Fruit fly (Drosophila melanogaster) whole organism, embryonic: ENCODE measurements around the gene Ppm1.

ENCODE experiments used
- CG10147 ChIP-seq: fragments of 200-800 bp; sonication (Bioruptor generic); optimal IDR thresholded peaks from 2 replicates; lab custom pipeline; 2019; ENCODE audit warnings: missing biosample characterization, mild to moderate bottlenecking, missing genetic modification characterization, moderate library complexity
- CG10366 ChIP-seq: fragments of 200-800 bp; sonication (Bioruptor generic); IDR thresholded peaks from 2 replicates; pipeline ENCODE4 v1.3.6; 2022; ENCODE audit warnings: missing biosample characterization, missing genetic modification characterization
- CG10543 ChIP-seq: fragments of 200-800 bp; sonication (Bioruptor generic); optimal IDR thresholded peaks from 3 replicates; lab custom pipeline; 2017; ENCODE audit warnings: missing biosample characterization, mild to moderate bottlenecking, missing genetic modification characterization, moderate library complexity
- CG12769 ChIP-seq: fragments of 200-800 bp; sonication (Bioruptor generic); optimal IDR thresholded peaks from 2 replicates; lab custom pipeline; 2019; ENCODE audit warnings: missing biosample characterization, mild to moderate bottlenecking, missing genetic modification characterization, moderate library complexity
- CG13624 ChIP-seq: fragments of 200-800 bp; sonication (Bioruptor generic); optimal IDR thresholded peaks from 2 replicates; lab custom pipeline; 2016; ENCODE audit warnings: missing biosample characterization, missing genetic modification characterization
- CG13894 ChIP-seq: fragments of 200-800 bp; sonication (Bioruptor generic); optimal IDR thresholded peaks from 3 replicates; lab custom pipeline; 2018; ENCODE audit warnings: missing biosample characterization, mild to moderate bottlenecking, missing genetic modification characterization, moderate library complexity
- CG14050 ChIP-seq: fragments of 200-800 bp; sonication (Bioruptor generic); IDR thresholded peaks from 3 replicates; pipeline ENCODE4 v1.3.6; 2022; ENCODE audit warnings: missing biosample characterization, missing genetic modification characterization
- CG1529 ChIP-seq: fragments of 200-800 bp; sonication (Bioruptor generic); optimal IDR thresholded peaks from 3 replicates; lab custom pipeline; 2018; ENCODE audit warnings: missing biosample characterization, missing genetic modification characterization
- CG17361 ChIP-seq: fragments of 200-800 bp; sonication (Bioruptor generic); IDR thresholded peaks from 3 replicates; pipeline ENCODE4 v1.3.6; 2022; ENCODE audit warnings: missing biosample characterization, missing genetic modification characterization
- CG18599 ChIP-seq: fragments of 200-800 bp; sonication (Bioruptor generic); optimal IDR thresholded peaks from 3 replicates; lab custom pipeline; 2017; ENCODE audit warnings: missing biosample characterization, missing genetic modification characterization, mild to moderate bottlenecking, moderate library complexity, missing genetic modification reagents
- CG2678 ChIP-seq: fragments of 200-800 bp; sonication (Bioruptor generic); optimal IDR thresholded peaks from 3 replicates; lab custom pipeline; 2019; ENCODE audit warnings: missing biosample characterization, mild to moderate bottlenecking, missing genetic modification characterization, moderate library complexity
- CG2712 ChIP-seq: fragments of 200-800 bp; optimal IDR thresholded peaks from 3 replicates; lab custom pipeline; 2019; ENCODE audit warnings: missing biosample characterization, mild to moderate bottlenecking, missing genetic modification characterization, moderate library complexity
- CG3163 ChIP-seq: fragments of 200-800 bp; sonication (Bioruptor generic); optimal IDR thresholded peaks from 3 replicates; lab custom pipeline; 2016; ENCODE audit warnings: missing biosample characterization, missing genetic modification characterization
- CG3281 ChIP-seq: fragments of 200-800 bp; sonication (Bioruptor generic); optimal IDR thresholded peaks from 3 replicates; lab custom pipeline; 2017; ENCODE audit warnings: missing biosample characterization, mild to moderate bottlenecking, missing genetic modification characterization
- CG34224 ChIP-seq: fragments of 200-800 bp; sonication (Bioruptor generic); IDR thresholded peaks from 3 replicates; pipeline ENCODE4 v1.3.6; 2022; ENCODE audit warnings: missing biosample characterization, missing genetic modification characterization; ENCODE audit not compliant: partially characterized antibody
- CG3838 ChIP-seq: fragments of 200-800 bp; sonication (Bioruptor generic); optimal IDR thresholded peaks from 3 replicates; lab custom pipeline; 2016; ENCODE audit warnings: missing biosample characterization, missing genetic modification characterization
- CG6175 ChIP-seq: fragments of 200-800 bp; sonication (Bioruptor generic); IDR thresholded peaks from 3 replicates; pipeline ENCODE4 v1.3.6; 2022; ENCODE audit warnings: missing biosample characterization, missing genetic modification characterization
- CG7786 ChIP-seq: fragments of 200-800 bp; sonication (Bioruptor generic); optimal IDR thresholded peaks from 2 replicates; lab custom pipeline; 2016; ENCODE audit warnings: missing biosample characterization, missing genetic modification characterization
- CG8089 ChIP-seq: fragments of 200-800 bp; sonication (Bioruptor generic); optimal IDR thresholded peaks from 3 replicates; lab custom pipeline; 2016; ENCODE audit warnings: missing biosample characterization, missing genetic modification characterization
- CG9609 ChIP-seq: fragments of 200-800 bp; sonication (Bioruptor generic); optimal IDR thresholded peaks from 3 replicates; lab custom pipeline; 2016; ENCODE audit warnings: missing biosample characterization, missing genetic modification characterization
- CG9727 ChIP-seq: fragments of 200-800 bp; sonication (Bioruptor generic); optimal IDR thresholded peaks from 3 replicates; lab custom pipeline; 2017; ENCODE audit warnings: missing biosample characterization, mild to moderate bottlenecking, missing genetic modification characterization
- CrebB ChIP-seq: fragments of 200-800 bp; sonication (Bioruptor generic); optimal IDR thresholded peaks from 3 replicates; lab custom pipeline; 2018; ENCODE audit warnings: missing biosample characterization, mild to moderate bottlenecking, missing genetic modification characterization
- Dad ChIP-seq: fragments of 200-800 bp; sonication (Bioruptor generic); optimal IDR thresholded peaks from 3 replicates; lab custom pipeline; 2016; ENCODE audit warnings: missing biosample characterization, missing genetic modification characterization
- Dek ChIP-seq: fragments of 200-800 bp; sonication (Bioruptor generic); optimal IDR thresholded peaks from 3 replicates; lab custom pipeline; 2019; ENCODE audit warnings: missing biosample characterization, mild to moderate bottlenecking, missing genetic modification characterization, moderate library complexity
- Dfd ChIP-seq, 2 experiments: fragments of >200 bp; optimal IDR thresholded peaks; 2 replicates each; lab custom pipeline; 2017; ENCODE audit warnings: missing biosample characterization in 2 of 2, missing genetic modification characterization in 2 of 2
- H15 ChIP-seq: fragments of 200-800 bp; sonication (Bioruptor generic); IDR thresholded peaks from 3 replicates; pipeline ENCODE4 v1.3.6; 2022; ENCODE audit warnings: missing biosample characterization, missing genetic modification characterization
- HLH54F ChIP-seq: fragments of 200-800 bp; sonication (Bioruptor generic); optimal IDR thresholded peaks from 3 replicates; lab custom pipeline; 2016; ENCODE audit warnings: missing biosample characterization, missing genetic modification characterization
- HmgD ChIP-seq: fragments of 200-800 bp; sonication (Bioruptor generic); optimal IDR thresholded peaks from 3 replicates; lab custom pipeline; 2016; ENCODE audit warnings: missing biosample characterization, missing genetic modification characterization
- Hmr ChIP-seq: fragments of 200-800 bp; sonication (Bioruptor generic); optimal IDR thresholded peaks from 3 replicates; lab custom pipeline; 2017; ENCODE audit warnings: mild to moderate bottlenecking, missing biosample characterization, missing genetic modification reagents, missing genetic modification characterization
- Hr51 ChIP-seq, 2 experiments: fragments of 200-800 bp; sonication (Bioruptor generic); optimal IDR thresholded peaks; 2 replicates in 1 of 2; 3 replicates in 1 of 2; lab custom pipeline; 2016 to 2018; ENCODE audit warnings: missing biosample characterization in 2 of 2, missing genetic modification characterization in 2 of 2, mild to moderate bottlenecking in 1 of 2, moderate library complexity in 1 of 2
- Lhr ChIP-seq: fragments of 200-800 bp; sonication (Bioruptor generic); optimal IDR thresholded peaks from 3 replicates; lab custom pipeline; 2017; ENCODE audit warnings: mild to moderate bottlenecking, missing biosample characterization, missing genetic modification reagents, missing genetic modification characterization
- Mad ChIP-seq: fragments of 200-800 bp; sonication (Bioruptor generic); optimal IDR thresholded peaks from 2 replicates; lab custom pipeline; 2016; ENCODE audit warnings: missing biosample characterization, missing genetic modification characterization
- NFAT ChIP-seq: fragments of 200-800 bp; sonication (Bioruptor generic); IDR thresholded peaks from 2 replicates; pipeline ENCODE4 v1.3.6; 2022; ENCODE audit warnings: missing biosample characterization, missing genetic modification characterization
- Rfx ChIP-seq: fragments of 200-800 bp; sonication (Bioruptor generic); IDR thresholded peaks from 2 replicates; pipeline ENCODE4 v1.3.6; 2022; ENCODE audit warnings: missing biosample characterization, missing genetic modification characterization
- Stat92E ChIP-seq, 3 experiments: fragments of >200 bp in 2 of 3; fragments of 200-800 bp in 1 of 3; sonication (Bioruptor generic) in 1 of 3; optimal IDR thresholded peaks; 2 replicates each; lab custom pipeline; 2017 to 2019; ENCODE audit warnings: missing biosample characterization in 3 of 3, missing genetic modification characterization in 3 of 3, mild to moderate bottlenecking in 1 of 3, moderate library complexity in 1 of 3
- ci ChIP-seq: fragments of 200-800 bp; sonication (Bioruptor generic); IDR thresholded peaks from 3 replicates; pipeline ENCODE4 v1.3.6; 2022; ENCODE audit warnings: missing biosample characterization, missing genetic modification characterization
- corto ChIP-seq: fragments of 200-800 bp; sonication (Bioruptor generic); optimal IDR thresholded peaks from 2 replicates; lab custom pipeline; 2016; ENCODE audit warnings: missing biosample characterization, mild to moderate bottlenecking, missing genetic modification characterization, moderate library complexity
- ftz-f1 ChIP-seq: fragments of 200-800 bp; sonication (Bioruptor generic); optimal IDR thresholded peaks from 2 replicates; lab custom pipeline; 2016; ENCODE audit warnings: missing biosample characterization, missing genetic modification characterization
- gfzf ChIP-seq: fragments of 200-800 bp; sonication (Bioruptor generic); optimal IDR thresholded peaks from 2 replicates; lab custom pipeline; 2016; ENCODE audit warnings: missing biosample characterization, mild to moderate bottlenecking, missing genetic modification characterization, moderate library complexity
- kah ChIP-seq: fragments of 200-800 bp; sonication (Bioruptor generic); optimal IDR thresholded peaks from 2 replicates; lab custom pipeline; 2018; ENCODE audit warnings: missing biosample characterization, mild to moderate bottlenecking, missing genetic modification characterization
- klu ChIP-seq: fragments of 200-800 bp; sonication (Bioruptor generic); IDR thresholded peaks from 2 replicates; pipeline ENCODE4 v1.3.6; 2022; ENCODE audit warnings: missing biosample characterization, missing genetic modification characterization
- lilli ChIP-seq: fragments of 200-800 bp; sonication (Bioruptor generic); optimal IDR thresholded peaks from 3 replicates; lab custom pipeline; 2016; ENCODE audit warnings: missing biosample characterization, missing genetic modification characterization
- odd ChIP-seq: fragments of 200-800 bp; sonication (Bioruptor generic); optimal IDR thresholded peaks from 2 replicates; lab custom pipeline; 2017; ENCODE audit warnings: missing biosample characterization, mild to moderate bottlenecking, missing genetic modification characterization
- pros ChIP-seq: fragments of 200-800 bp; sonication (Bioruptor generic); optimal IDR thresholded peaks from 3 replicates; lab custom pipeline; 2019; ENCODE audit warnings: missing biosample characterization, mild to moderate bottlenecking, missing genetic modification characterization, moderate library complexity
- sd ChIP-seq: fragments of 200-800 bp; sonication (Bioruptor generic); optimal IDR thresholded peaks from 3 replicates; lab custom pipeline; 2018; ENCODE audit warnings: missing biosample characterization, mild to moderate bottlenecking, missing genetic modification characterization, moderate library complexity
- sim ChIP-seq: fragments of 200-800 bp; sonication (Bioruptor generic); IDR thresholded peaks from 2 replicates; pipeline ENCODE4 v1.3.6; 2022; ENCODE audit warnings: missing biosample characterization, missing genetic modification characterization
- sisA ChIP-seq: fragments of 200-800 bp; sonication (Bioruptor generic); IDR thresholded peaks from 2 replicates; pipeline ENCODE4 v1.3.6; 2022; ENCODE audit warnings: missing biosample characterization, missing genetic modification characterization
- vvl ChIP-seq: fragments of 200-800 bp; sonication (Bioruptor generic); IDR thresholded peaks from 2 replicates; pipeline ENCODE4 v1.3.6; 2022; ENCODE audit warnings: missing biosample characterization, missing genetic modification characterization
- zfh2 ChIP-seq: fragments of 200-800 bp; sonication (Bioruptor generic); optimal IDR thresholded peaks from 2 replicates; lab custom pipeline; 2016; ENCODE audit warnings: missing biosample characterization, missing genetic modification characterization

The Ppm1 gene

DNA sequence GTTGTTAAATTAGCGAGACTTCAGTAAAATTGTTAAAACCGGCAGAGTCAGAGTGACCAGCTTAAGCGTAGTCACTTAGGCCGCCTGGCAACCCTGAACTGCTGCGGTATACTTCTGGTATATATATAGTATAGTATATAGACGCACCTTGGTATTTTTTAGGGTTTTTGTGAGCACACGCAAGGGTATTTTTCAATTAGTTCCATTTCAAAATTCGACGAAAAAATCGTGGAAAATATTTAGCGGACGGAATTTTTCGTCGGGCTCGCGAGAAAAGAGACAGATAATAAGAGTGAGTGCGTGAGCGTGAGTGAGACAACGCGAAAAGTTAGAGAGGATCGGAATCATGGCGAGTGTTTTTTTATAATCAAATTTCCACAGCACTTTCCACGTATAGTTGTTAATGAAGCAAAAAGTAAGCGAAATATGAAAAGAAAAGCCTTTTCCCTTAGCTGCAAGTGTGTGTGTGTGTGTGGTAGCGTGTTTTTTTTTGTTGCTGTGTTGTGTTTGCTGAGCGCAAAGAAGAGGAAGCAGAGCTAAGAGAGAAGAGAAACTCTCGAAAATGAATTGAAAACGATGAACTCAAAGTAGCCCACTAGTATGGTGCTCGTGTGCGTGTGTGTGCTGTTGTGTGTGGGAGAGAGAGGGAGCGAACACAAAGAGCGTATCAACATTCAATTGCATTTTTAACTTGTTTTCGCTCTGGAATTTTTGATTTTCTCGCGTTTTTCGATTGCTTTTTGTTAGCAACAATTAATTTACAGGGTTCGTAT, 38.1 kb upstream of the Ppm1 start, which contains the start of the genes Cypl and Hipk (continued):
- no peak for TF ChIP-seq klu
- peak; percentile 57 for TF ChIP-seq CG12769 (tag; lab: Kevin White, UChicago)
- TF ChIP-seq CG2712 = peak; percentile 53
- TF ChIP-seq ci (GFP tag; lab: Robert Waterston, UW) = peak; percentile 50; the same call in 1 of the 3 replicates
- TF ChIP-seq CG10366 = no peak
- peak; percentile 39 for TF ChIP-seq CG2678 (tag; lab: Kevin White, UChicago)
- TF ChIP-seq CG6175 (GFP tag; lab: Robert Waterston, UW) = no peak
- TF ChIP-seq sisA (GFP tag; lab: Robert Waterston, UW) = no peak
- TF ChIP-seq kah (GFP tag; lab: Kevin White, UChicago) = peak; percentile 10
- peak; percentile 30 for TF ChIP-seq Dek (tag; lab: Kevin White, UChicago)
- TF ChIP-seq Rfx (GFP tag; lab: Robert Waterston, UW) = peak; percentile 18; the same call in 1 of the 2 replicates
- peak in 1 of 3 experiments; percentile 93 for TF ChIP-seq Stat92E (GFP tag; optimal IDR thresholded peaks at IDR 0.05; lab: Kevin White, UChicago)
- peak; percentile 10 for TF ChIP-seq CrebB (tag; lab: Kevin White, UChicago)
- no peak for TF ChIP-seq H15 (GFP tag; lab: Robert Waterston, UW)
- TF ChIP-seq zfh2 (GFP tag; lab: Kevin White, UChicago) = no peak
- peak; percentile 33 for TF ChIP-seq CG3838 (GFP tag; lab: Kevin White, UChicago)
- peak; percentile 75 for TF ChIP-seq CG13894 (tag; lab: Kevin White, UChicago)
- TF ChIP-seq lilli (GFP tag; lab: Kevin White, UChicago) = peak; percentile 50
- TF ChIP-seq corto (GFP tag; lab: Kevin White, UChicago) = peak; percentile 47
- TF ChIP-seq gfzf (GFP tag; lab: Kevin White, UChicago) = peak; percentile 97
- peak; percentile 78 for TF ChIP-seq Hmr
- no peak for TF ChIP-seq vvl (GFP tag; lab: Robert Waterston, UW)
- peak; percentile 38; the same call in 1 of the 3 replicates for TF ChIP-seq CG17361 (GFP tag; lab: Robert Waterston, UW)
- TF ChIP-seq NFAT (GFP tag; lab: Robert Waterston, UW) = peak; percentile 61
- TF ChIP-seq CG14050 (GFP tag; lab: Robert Waterston, UW) = no peak
- TF ChIP-seq sim (GFP tag; lab: Robert Waterston, UW) = 0 out of 2 replicates have a peak, but pooled peaks have one; percentile 12
- peak; percentile 23 for TF ChIP-seq CG13624
- TF ChIP-seq CG34224 = peak; percentile 56; the same call in 1 of the 3 replicates
- peak; percentile 31 for TF ChIP-seq HmgD (GFP tag; lab: Kevin White, UChicago)
- TF ChIP-seq CG10543 (GFP tag; lab: Kevin White, UChicago) = peak; percentile 73
- peak; percentile 39 for TF ChIP-seq CG3281 (GFP tag; lab: Kevin White, UChicago)
- TF ChIP-seq Lhr (GFP tag; lab: Kevin White, UChicago) = peak; percentile 92
- peak; percentile 52 for TF ChIP-seq CG9727
- peak; percentile 75 for TF ChIP-seq sd (tag; lab: Kevin White, UChicago)
- peak; percentile 93 for TF ChIP-seq CG3163 (GFP tag; lab: Kevin White, UChicago)
- TF ChIP-seq odd (GFP tag; lab: Kevin White, UChicago) = peak; percentile 66
- TF ChIP-seq CG18599 (GFP tag; lab: Kevin White, UChicago) = peak; percentile 53
- TF ChIP-seq CG10147 (GFP tag; lab: Kevin White, UChicago) = no peak
- peak; percentile 2 for TF ChIP-seq ftz-f1
- peak; percentile 52 for TF ChIP-seq pros (GFP tag; lab: Kevin White, UChicago)
- peak; percentile 3 for TF ChIP-seq HLH54F (GFP tag; lab: Kevin White, UChicago)
- TF ChIP-seq CG9609 (GFP tag; lab: Kevin White, UChicago) = no peak
- TF ChIP-seq CG7786 (GFP tag; lab: Kevin White, UChicago) = no peak
- TF ChIP-seq Hr51 (GFP tag; optimal IDR thresholded peaks at IDR 0.05; lab: Kevin White, UChicago) = peak in 1 of 2 experiments; percentile 48
- peak; percentile 64 for TF ChIP-seq Mad (GFP tag; lab: Kevin White, UChicago)
- TF ChIP-seq Dfd (GFP tag; optimal IDR thresholded peaks at IDR 0.05; lab: Kevin White, UChicago) = no peak
- TF ChIP-seq CG8089 (GFP tag; lab: Kevin White, UChicago) = peak; percentile 27
- peak; percentile 42 for TF ChIP-seq Dad (GFP tag; lab: Kevin White, UChicago)
- TF ChIP-seq CG1529 (GFP tag; lab: Kevin White, UChicago) = peak; percentile 26
